Fruit fly (Drosophila melanogaster) whole organism, embryonic: ENCODE measurements around the gene CG14795.

Experiments used
- Adf1 ChIP-seq: fragments of 200-800 bp; sonication (Bioruptor generic); IDR thresholded peaks from 2 replicates; pipeline ENCODE4 v1.3.6; 2022; ENCODE audit warnings: missing biosample characterization, missing genetic modification characterization
- Atf3 ChIP-seq: fragments of 200-800 bp; sonication (Bioruptor generic); optimal IDR thresholded peaks from 3 replicates; lab custom pipeline; 2016; ENCODE audit warnings: missing biosample characterization, missing genetic modification characterization
- CG10321 ChIP-seq: fragments of 200-800 bp; sonication (Bioruptor generic); IDR thresholded peaks from 2 replicates; pipeline ENCODE4 v1.3.6; 2022; ENCODE audit warnings: missing biosample characterization, missing genetic modification characterization
- CG11456 ChIP-seq: fragments of 200-800 bp; sonication (Bioruptor generic); IDR thresholded peaks from 3 replicates; pipeline ENCODE4 v1.3.6; 2022; ENCODE audit warnings: missing biosample characterization, missing genetic modification characterization
- CG11504 ChIP-seq: fragments of 200-800 bp; sonication (Bioruptor generic); optimal IDR thresholded peaks from 3 replicates; lab custom pipeline; 2019; ENCODE audit warnings: missing biosample characterization, mild to moderate bottlenecking, missing genetic modification characterization, moderate library complexity
- CG12769 ChIP-seq: fragments of 200-800 bp; sonication (Bioruptor generic); optimal IDR thresholded peaks from 2 replicates; lab custom pipeline; 2019; ENCODE audit warnings: missing biosample characterization, mild to moderate bottlenecking, missing genetic modification characterization, moderate library complexity
- CG13775 ChIP-seq: fragments of 200-800 bp; sonication (Bioruptor generic); optimal IDR thresholded peaks from 3 replicates; lab custom pipeline; 2017; ENCODE audit warnings: missing biosample characterization, mild to moderate bottlenecking, missing genetic modification characterization
- CG15514 ChIP-seq: fragments of 200-800 bp; sonication (Bioruptor generic); optimal IDR thresholded peaks from 3 replicates; lab custom pipeline; 2017; ENCODE audit warnings: missing biosample characterization, missing genetic modification characterization, mild to moderate bottlenecking, moderate library complexity, missing genetic modification reagents
- CG16813 ChIP-seq: fragments of 200-800 bp; sonication (Bioruptor generic); IDR thresholded peaks from 3 replicates; pipeline ENCODE4 v1.3.6; 2022; ENCODE audit warnings: missing biosample characterization, missing genetic modification characterization; ENCODE audit not compliant: partially characterized antibody
- CG16815 ChIP-seq: fragments of 200-800 bp; sonication (Bioruptor generic); optimal IDR thresholded peaks from 3 replicates; lab custom pipeline; 2017; ENCODE audit warnings: missing biosample characterization, mild to moderate bottlenecking, missing genetic modification characterization
- CG18262 ChIP-seq: fragments of 200-800 bp; optimal IDR thresholded peaks from 3 replicates; lab custom pipeline; 2019; ENCODE audit warnings: missing biosample characterization, mild to moderate bottlenecking, missing genetic modification characterization, moderate library complexity
- CG4404 ChIP-seq: fragments of 200-800 bp; sonication (Bioruptor generic); IDR thresholded peaks from 2 replicates; pipeline ENCODE4 v1.3.6; 2022; ENCODE audit warnings: missing biosample characterization, missing genetic modification characterization
- CG5953 ChIP-seq: fragments of 200-800 bp; sonication (Bioruptor generic); IDR thresholded peaks from 2 replicates; pipeline ENCODE4 v1.3.6; 2022; ENCODE audit warnings: missing biosample characterization, missing genetic modification characterization
- CG6254 ChIP-seq: fragments of 200-800 bp; sonication (Bioruptor generic); optimal IDR thresholded peaks from 3 replicates; lab custom pipeline; 2017; ENCODE audit warnings: mild to moderate bottlenecking, missing biosample characterization, missing genetic modification reagents, missing genetic modification characterization
- CG7786 ChIP-seq: fragments of 200-800 bp; sonication (Bioruptor generic); optimal IDR thresholded peaks from 2 replicates; lab custom pipeline; 2016; ENCODE audit warnings: missing biosample characterization, missing genetic modification characterization
- CG8281 ChIP-seq: fragments of 200-800 bp; sonication (Bioruptor generic); optimal IDR thresholded peaks from 2 replicates; lab custom pipeline; 2018; ENCODE audit warnings: missing biosample characterization, mild to moderate bottlenecking, missing genetic modification characterization, moderate library complexity
- CG8359 ChIP-seq: fragments of 200-800 bp; sonication (Bioruptor generic); optimal IDR thresholded peaks from 2 replicates; lab custom pipeline; 2017; ENCODE audit warnings: missing biosample characterization, mild to moderate bottlenecking, missing genetic modification characterization, borderline replicate concordance
- CG8478 ChIP-seq: fragments of >200 bp; optimal IDR thresholded peaks from 2 replicates; lab custom pipeline; 2018
- CG9876 ChIP-seq: fragments of 200-800 bp; sonication (Bioruptor generic); optimal IDR thresholded peaks from 2 replicates; lab custom pipeline; 2016; ENCODE audit warnings: missing biosample characterization, missing genetic modification characterization
- CTCF ChIP-seq: fragments of 200-800 bp; sonication (Bioruptor generic); optimal IDR thresholded peaks from 2 replicates; lab custom pipeline; 2017; ENCODE audit warnings: missing biosample characterization, mild to moderate bottlenecking, missing genetic modification characterization, moderate library complexity
- Deaf1 ChIP-seq: fragments of 200-800 bp; optimal IDR thresholded peaks from 3 replicates; lab custom pipeline; 2019; ENCODE audit warnings: missing biosample characterization, mild to moderate bottlenecking, missing genetic modification characterization, moderate library complexity
- Dref ChIP-seq: fragments of 200-800 bp; sonication (Bioruptor generic); IDR thresholded peaks from 2 replicates; pipeline ENCODE4 v1.3.6; 2022; ENCODE audit warnings: missing biosample characterization, missing genetic modification characterization
- Ets65A ChIP-seq: fragments of 200-800 bp; sonication (Bioruptor generic); peaks from one replicate; lab custom pipeline; 2016; ENCODE audit warnings: missing biosample characterization, missing genetic modification characterization
- H15 ChIP-seq: fragments of 200-800 bp; sonication (Bioruptor generic); IDR thresholded peaks from 3 replicates; pipeline ENCODE4 v1.3.6; 2022; ENCODE audit warnings: missing biosample characterization, missing genetic modification characterization
- Hand ChIP-seq: fragments of 200-800 bp; sonication (Bioruptor generic); optimal IDR thresholded peaks from 2 replicates; lab custom pipeline; 2017; ENCODE audit warnings: mild to moderate bottlenecking, missing biosample characterization, missing genetic modification reagents, missing genetic modification characterization
- Hmr ChIP-seq: fragments of 200-800 bp; sonication (Bioruptor generic); optimal IDR thresholded peaks from 3 replicates; lab custom pipeline; 2017; ENCODE audit warnings: mild to moderate bottlenecking, missing biosample characterization, missing genetic modification reagents, missing genetic modification characterization
- MESR4 ChIP-seq: fragments of 200-800 bp; sonication (Bioruptor generic); optimal IDR thresholded peaks from 2 replicates; lab custom pipeline; 2018; ENCODE audit warnings: missing biosample characterization, mild to moderate bottlenecking, missing genetic modification characterization, moderate library complexity
- Med ChIP-seq: fragments of 200-800 bp; sonication (Bioruptor generic); peaks from one replicate; lab custom pipeline; 2016; ENCODE audit warnings: missing biosample characterization, missing genetic modification characterization, mild to moderate bottlenecking, inconsistent platforms, moderate library complexity
- Meics ChIP-seq: fragments of 200-800 bp; sonication (Bioruptor generic); optimal IDR thresholded peaks from 2 replicates; lab custom pipeline; 2017; ENCODE audit warnings: missing biosample characterization, mild to moderate bottlenecking, missing genetic modification characterization
- Nf-YC ChIP-seq: fragments of 200-800 bp; optimal IDR thresholded peaks from 3 replicates; lab custom pipeline; 2019; ENCODE audit warnings: missing biosample characterization, mild to moderate bottlenecking, missing genetic modification characterization, moderate library complexity
- Scr ChIP-seq: fragments of 200-800 bp; sonication (Bioruptor generic); IDR thresholded peaks from 2 replicates; pipeline ENCODE4 v1.3.6; 2022; ENCODE audit warnings: missing biosample characterization, missing genetic modification characterization; ENCODE audit not compliant: partially characterized antibody
- ara ChIP-seq: fragments of 200-800 bp; sonication (Bioruptor generic); IDR thresholded peaks from 2 replicates; pipeline ENCODE4 v1.3.6; 2022; ENCODE audit warnings: missing biosample characterization, missing genetic modification characterization
- chn ChIP-seq: fragments of 200-800 bp; sonication (Bioruptor generic); optimal IDR thresholded peaks from 2 replicates; lab custom pipeline; 2016; ENCODE audit warnings: missing biosample characterization, missing genetic modification characterization
- corto ChIP-seq: fragments of 200-800 bp; sonication (Bioruptor generic); optimal IDR thresholded peaks from 2 replicates; lab custom pipeline; 2016; ENCODE audit warnings: missing biosample characterization, mild to moderate bottlenecking, missing genetic modification characterization, moderate library complexity
- croc ChIP-seq: fragments of 200-800 bp; sonication (Bioruptor generic); conservative IDR thresholded peaks from 3 replicates; pipeline ENCODE4 v1.3.6; 2022; ENCODE audit warnings: missing biosample characterization, missing genetic modification characterization
- eve ChIP-seq, 2 experiments: fragments of >200 bp; optimal IDR thresholded peaks; 2 replicates each; lab custom pipeline; 2017; ENCODE audit warnings: missing biosample characterization in 2 of 2, missing genetic modification characterization in 2 of 2
- hkb ChIP-seq, 2 experiments: fragments of 200-800 bp in 1 of 2; fragments of >200 bp in 1 of 2; sonication (Bioruptor generic) in 1 of 2; IDR thresholded peaks in 1 of 2; optimal IDR thresholded peaks in 1 of 2; 2 replicates each; pipeline versions ENCODE4 v1.3.6 to Lab custom; 2017 to 2022; ENCODE audit warnings: missing biosample characterization in 1 of 2, missing genetic modification characterization in 1 of 2
- jumu ChIP-seq: fragments of 200-800 bp; sonication (Bioruptor generic); optimal IDR thresholded peaks from 3 replicates; lab custom pipeline; 2016; ENCODE audit warnings: missing biosample characterization, missing genetic modification characterization
- kni ChIP-seq: fragments of 200-800 bp; sonication (Bioruptor generic); optimal IDR thresholded peaks from 3 replicates; lab custom pipeline; 2017; ENCODE audit warnings: mild to moderate bottlenecking, missing biosample characterization, missing genetic modification reagents, missing genetic modification characterization
- knrl ChIP-seq: fragments of 200-800 bp; sonication (Bioruptor generic); IDR thresholded peaks from 3 replicates; pipeline ENCODE4 v1.3.6; 2022; ENCODE audit warnings: missing biosample characterization, missing genetic modification characterization; ENCODE audit not compliant: partially characterized antibody
- pita ChIP-seq: fragments of 200-800 bp; sonication (Bioruptor generic); optimal IDR thresholded peaks from 2 replicates; lab custom pipeline; 2017; ENCODE audit warnings: missing biosample characterization, mild to moderate bottlenecking, missing genetic modification characterization
- repo ChIP-seq: fragments of 200-800 bp; sonication (Bioruptor generic); optimal IDR thresholded peaks from 2 replicates; lab custom pipeline; 2016; ENCODE audit warnings: missing biosample characterization, missing genetic modification characterization
- sd ChIP-seq: fragments of 200-800 bp; sonication (Bioruptor generic); optimal IDR thresholded peaks from 3 replicates; lab custom pipeline; 2018; ENCODE audit warnings: missing biosample characterization, mild to moderate bottlenecking, missing genetic modification characterization, moderate library complexity
- twi ChIP-seq: fragments of 200-800 bp; optimal IDR thresholded peaks from 2 replicates; lab custom pipeline; 2019; ENCODE audit warnings: missing biosample characterization, mild to moderate bottlenecking, missing genetic modification characterization, moderate library complexity
- zfh1 ChIP-seq: fragments of 200-800 bp; sonication (Bioruptor generic); IDR thresholded peaks from 3 replicates; pipeline ENCODE4 v1.3.6; 2022; ENCODE audit warnings: missing biosample characterization, missing genetic modification characterization

CG14795 gene

DNA sequence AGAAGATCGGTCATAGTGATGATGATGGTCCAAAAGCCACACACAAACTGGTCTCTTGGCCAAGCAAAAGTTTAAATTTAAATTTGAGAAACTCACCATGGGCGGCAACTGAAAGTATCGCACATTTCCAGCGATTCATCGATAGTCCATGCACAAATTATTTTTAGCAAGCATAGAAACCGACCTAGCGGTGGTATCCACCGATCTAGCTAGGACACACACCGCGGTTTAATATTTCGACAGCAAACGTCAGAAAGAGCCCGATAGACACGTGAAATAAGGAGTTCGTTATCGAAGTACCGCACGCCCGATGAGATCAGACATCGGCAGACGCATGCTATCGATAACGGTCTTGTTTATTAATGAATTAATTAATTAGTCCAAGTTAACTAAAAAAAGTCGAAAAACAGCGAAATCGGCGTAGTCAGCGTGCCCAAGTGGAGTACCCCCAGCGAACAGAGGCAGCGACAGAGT, at the start of gene CG14795 (continued):
- TF ChIP-seq CG7786 (peak; percentile 20), kni (GFP tag; lab: Kevin White, UChicago) (no peak), Scr (GFP tag; lab: Robert Waterston, UW) (peak; percentile 91), CG13775 (GFP tag; lab: Kevin White, UChicago) (peak; percentile 4), MESR4 (GFP tag; lab: Kevin White, UChicago) (peak; percentile 91)
- TF ChIP-seq, all 482 proteins: peak for 198

DNA sequence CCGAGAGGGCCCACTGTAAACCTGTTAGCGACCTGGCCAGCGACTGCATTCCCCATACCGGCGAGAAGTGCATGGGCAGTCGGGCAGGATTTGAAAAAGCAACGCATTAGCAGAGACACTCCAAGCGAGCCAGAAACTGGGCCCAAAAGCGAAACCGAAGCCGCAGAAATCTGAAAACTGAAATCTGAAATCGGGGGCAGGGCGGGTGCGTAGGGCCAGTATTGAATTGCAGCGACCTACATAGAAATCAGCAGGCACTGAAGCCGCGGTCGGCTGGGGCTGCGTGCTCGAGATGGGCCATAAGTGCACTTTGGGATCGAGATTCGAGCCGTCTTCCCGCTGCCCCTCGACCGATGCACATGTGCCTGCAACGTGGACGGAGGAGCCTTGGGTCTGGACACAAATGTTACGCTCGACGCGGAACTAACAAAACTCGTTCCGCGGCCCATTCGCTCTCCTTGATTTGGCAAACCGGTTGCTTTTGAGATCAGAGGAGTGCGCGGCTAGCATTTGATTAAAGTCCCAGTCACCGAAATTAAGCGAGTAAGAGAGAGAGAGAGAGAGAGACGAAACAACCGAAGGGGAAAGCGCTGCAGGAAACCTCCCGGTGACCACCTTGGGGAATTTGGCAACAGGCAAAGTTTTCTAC, 49.6 kb upstream of the CG14795 start:
- TF ChIP-seq knrl (no peak), chn (GFP tag; lab: Kevin White, UChicago) (no peak), eve (GFP tag; optimal IDR thresholded peaks at IDR 0.05; lab: Kevin White, UChicago) (no peak), CG10321 (GFP tag; lab: Robert Waterston, UW) (no peak), CG9876 (no peak)

DNA sequence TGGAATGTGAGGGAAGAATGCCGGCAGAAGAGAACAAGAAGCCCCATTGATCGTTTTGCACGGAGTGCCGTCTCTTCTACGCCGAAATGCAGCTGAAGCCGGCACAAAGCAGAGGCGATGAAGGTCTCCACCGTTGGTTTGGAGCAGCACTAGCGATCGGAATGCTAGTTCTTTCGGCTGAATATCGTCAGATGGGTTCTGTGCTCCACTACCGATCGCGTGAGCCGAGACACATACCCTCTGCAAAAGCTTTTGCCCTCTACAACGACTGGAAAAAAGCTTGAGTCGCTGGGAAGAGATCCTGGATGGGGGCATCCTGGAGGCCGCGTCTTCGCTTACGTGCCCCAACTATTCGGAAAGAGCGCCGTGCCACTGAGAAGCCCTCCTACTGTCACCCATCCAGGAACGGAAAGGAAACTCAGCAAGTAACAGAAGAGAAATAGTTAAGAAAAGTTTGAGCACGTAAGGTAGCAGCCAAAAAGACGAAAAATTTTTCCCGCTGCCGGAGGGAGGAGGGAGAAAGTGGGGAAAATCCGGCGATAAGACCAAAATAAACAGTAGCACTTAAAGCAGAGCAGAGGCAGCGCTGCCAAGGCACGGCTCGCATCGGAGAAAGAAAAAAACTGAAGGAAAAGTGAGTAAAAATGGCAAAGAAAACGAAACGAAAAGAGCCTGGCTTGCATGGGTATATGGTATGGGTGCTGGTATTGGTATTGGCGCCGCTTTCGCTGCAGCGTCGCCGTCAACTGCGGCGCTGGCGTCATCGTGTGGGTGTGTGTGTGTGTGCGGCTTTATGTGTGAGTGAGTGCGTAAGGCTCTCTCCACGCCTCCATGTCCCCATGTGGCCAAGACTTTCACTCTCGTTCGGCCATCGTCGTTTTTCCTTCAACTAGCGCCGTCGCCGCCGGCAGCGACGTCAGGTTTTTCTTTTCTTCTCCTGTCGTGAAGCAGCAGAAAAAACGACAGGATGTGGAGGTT, 47.7 kb upstream of the CG14795 start:
- peak; percentile 18 for TF ChIP-seq Med (GFP tag; lab: Kevin White, UChicago)
- TF ChIP-seq CG12769 = no peak
- no peak for TF ChIP-seq repo
- no peak for TF ChIP-seq jumu (GFP tag; lab: Kevin White, UChicago)
- peak; percentile 81 for TF ChIP-seq Adf1 (GFP tag; lab: Robert Waterston, UW)
- no peak for TF ChIP-seq CG16813
- TF ChIP-seq Atf3 (GFP tag; lab: Kevin White, UChicago) = no peak
- TF ChIP-seq pita (GFP tag; lab: Kevin White, UChicago) = peak; percentile 49
- TF ChIP-seq hkb (optimal IDR thresholded peaks at IDR 0.05; lab: Kevin White, UChicago) = no peak
- no peak for TF ChIP-seq hkb (GFP tag; IDR thresholded peaks at IDR 0.05; lab: Robert Waterston, UW)
- TF ChIP-seq Nf-YC = no peak
- TF ChIP-seq CTCF (GFP tag; lab: Kevin White, UChicago) = peak; percentile 67
- TF ChIP-seq CG16815 (GFP tag; lab: Kevin White, UChicago) = no peak
- TF ChIP-seq Ets65A (GFP tag; lab: Kevin White, UChicago) = peak; percentile 55
- TF ChIP-seq Hmr (GFP tag; lab: Kevin White, UChicago) = no peak
- TF ChIP-seq CG8359 = no peak
- no peak for TF ChIP-seq CG11504 (tag; lab: Kevin White, UChicago)
- TF ChIP-seq CG5953 (GFP tag; lab: Robert Waterston, UW) = no peak
- TF ChIP-seq Hand (GFP tag; lab: Kevin White, UChicago) = no peak
- no peak for TF ChIP-seq twi (tag; lab: Kevin White, UChicago)
- no peak for TF ChIP-seq croc (GFP tag; lab: Robert Waterston, UW)
- TF ChIP-seq Deaf1 (tag; lab: Kevin White, UChicago) = peak; percentile 16
- TF ChIP-seq CG11456 (GFP tag; lab: Robert Waterston, UW) = no peak
- peak; percentile 52 for TF ChIP-seq CG15514
- TF ChIP-seq CG18262 (tag; lab: Kevin White, UChicago) = no peak
- no peak for TF ChIP-seq corto (GFP tag; lab: Kevin White, UChicago)
- TF ChIP-seq Dref = no peak
- no peak for TF ChIP-seq Meics (GFP tag; lab: Kevin White, UChicago)
- no peak for TF ChIP-seq ara (GFP tag; lab: Robert Waterston, UW)
- no peak for TF ChIP-seq CG4404
- TF ChIP-seq CG8281 (tag; lab: Kevin White, UChicago) = no peak
- TF ChIP-seq sd (tag; lab: Kevin White, UChicago) = peak; percentile 56
- no peak for TF ChIP-seq CG8478 (lab: Kevin White, UChicago)
- TF ChIP-seq H15 (GFP tag; lab: Robert Waterston, UW) = no peak
- no peak for TF ChIP-seq zfh1 (GFP tag; lab: Robert Waterston, UW)
- no peak for TF ChIP-seq CG6254 (GFP tag; lab: Kevin White, UChicago)
